Worm (Caenorhabditis elegans) whole organism, late embryonic: ENCODE results near the gene D1086.8.

Experiments
- ceh-19 ChIP-seq: fragments of 200-800 bp; sonication (Bioruptor generic); optimal IDR thresholded peaks from 2 replicates; lab custom pipeline; 2018; ENCODE audit warnings: mild to moderate bottlenecking, missing genetic modification characterization, missing compliant biosample characterization
- dve-1 ChIP-seq: sonication (generic microtip); optimal IDR thresholded peaks from 2 replicates; lab custom pipeline; 2017; ENCODE audit warnings: antibody characterized with exemption, mild to moderate bottlenecking, missing genetic modification characterization, missing compliant biosample characterization
- nfya-1 ChIP-seq: sonication (generic microtip); optimal IDR thresholded peaks from 2 replicates; lab custom pipeline; 2017; ENCODE audit warnings: missing genetic modification characterization, mild to moderate bottlenecking, missing compliant biosample characterization, antibody characterized with exemption, moderate library complexity

DNA sequence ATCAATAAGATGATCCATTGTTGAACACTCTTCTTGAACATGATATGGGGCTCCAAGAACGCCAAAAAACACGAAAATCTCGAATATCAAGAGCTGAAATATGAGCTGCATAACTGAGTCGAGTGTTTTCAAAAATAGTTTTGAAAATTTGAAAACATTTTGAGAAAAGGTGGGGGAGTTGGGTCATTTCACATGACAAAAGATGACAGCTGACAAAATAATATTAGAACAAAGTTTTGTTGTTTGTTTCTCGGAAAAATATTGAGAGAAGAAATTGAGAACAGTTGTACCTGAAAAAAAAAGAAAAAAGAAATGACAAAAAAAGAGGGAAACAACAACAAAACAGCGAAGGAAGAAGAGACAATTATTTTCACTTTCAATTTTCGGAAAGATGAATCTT is 4.6 kb downstream of the D1086.8 start, which contains the start of the genes D1086.2 and D1086.1:
- TF ChIP-seq nfya-1 (tag; lab: Kevin White, UChicago): no peak
- no peak for TF ChIP-seq dve-1 (tag; lab: Kevin White, UChicago)
- TF ChIP-seq ceh-19 (GFP tag; lab: Kevin White, UChicago): no peak
